Worm (Caenorhabditis elegans) whole organism, L1 larva: ENCODE results near the gene F19H6.6.

ENCODE experiments used
- C16A3.4 ChIP-seq: fragments of 150-350 bp; optimal IDR thresholded peaks from 2 replicates; lab custom pipeline; 2014; ENCODE audit warnings: missing biosample characterization, missing genetic modification characterization
- C34B4.2 ChIP-seq: sonication (generic microtip); optimal IDR thresholded peaks from 2 replicates; lab custom pipeline; 2017; ENCODE audit warnings: mild to moderate bottlenecking, missing genetic modification characterization, missing compliant biosample characterization
- aha-1 ChIP-seq: fragments of 150-350 bp; optimal IDR thresholded peaks from 2 replicates; lab custom pipeline; 2014; ENCODE audit warnings: missing biosample characterization, missing genetic modification characterization
- aly-2 ChIP-seq: fragments of 150-350 bp; optimal IDR thresholded peaks from 2 replicates; lab custom pipeline; 2014; ENCODE audit warnings: missing biosample characterization, missing genetic modification characterization
- ama-1 ChIP-seq: fragments of 150-350 bp; optimal IDR thresholded peaks from 2 replicates; lab custom pipeline; 2014
- blmp-1 ChIP-seq: fragments of 150-350 bp; optimal IDR thresholded peaks from 2 replicates; lab custom pipeline; 2014; ENCODE audit warnings: missing biosample characterization, missing genetic modification characterization
- ceh-63 ChIP-seq: fragments of 200-800 bp; sonication (Bioruptor generic); optimal IDR thresholded peaks from 2 replicates; lab custom pipeline; 2018; ENCODE audit warnings: mild to moderate bottlenecking, missing genetic modification characterization, missing compliant biosample characterization
- ceh-90 ChIP-seq: sonication (generic microtip); optimal IDR thresholded peaks from 2 replicates; lab custom pipeline; 2016; ENCODE audit warnings: missing genetic modification characterization, missing compliant biosample characterization
- ces-1 ChIP-seq: fragments of 150-350 bp; optimal IDR thresholded peaks from 2 replicates; lab custom pipeline; 2014; ENCODE audit warnings: missing biosample characterization, missing genetic modification reagents, missing genetic modification characterization
- efl-3 ChIP-seq: fragments of 200-800 bp; sonication (Bioruptor generic); optimal IDR thresholded peaks from 2 replicates; lab custom pipeline; 2018; ENCODE audit warnings: mild to moderate bottlenecking, missing genetic modification characterization, missing compliant biosample characterization
- ets-5 ChIP-seq: fragments of 200-800 bp; sonication (Bioruptor generic); IDR thresholded peaks from 2 replicates; pipeline ENCODE4 v1.3.6; 2022; ENCODE audit warnings: missing genetic modification characterization, missing compliant biosample characterization
- fkh-4 ChIP-seq: sonication (generic microtip); optimal IDR thresholded peaks from 2 replicates; lab custom pipeline; 2016; ENCODE audit warnings: missing compliant biosample characterization, missing genetic modification characterization, borderline replicate concordance
- fkh-8 ChIP-seq: sonication (generic microtip); optimal IDR thresholded peaks from 2 replicates; lab custom pipeline; 2016; ENCODE audit warnings: mild to moderate bottlenecking, missing genetic modification characterization, missing compliant biosample characterization
- fos-1 ChIP-seq: fragments of 150-350 bp; optimal IDR thresholded peaks from 2 replicates; lab custom pipeline; 2014; ENCODE audit warnings: missing biosample characterization, missing genetic modification characterization
- grh-1 ChIP-seq: fragments of 200-800 bp; sonication (Bioruptor generic); IDR thresholded peaks from 2 replicates; pipeline ENCODE4 v1.3.6; 2022; ENCODE audit warnings: missing genetic modification reagents, missing genetic modification characterization, missing compliant biosample characterization
- hlh-17 ChIP-seq: fragments of 200-800 bp; sonication (Bioruptor generic); optimal IDR thresholded peaks from 2 replicates; lab custom pipeline; 2018; ENCODE audit warnings: missing genetic modification characterization, mild to moderate bottlenecking, missing compliant biosample characterization, moderate library complexity, borderline replicate concordance
- hlh-4 ChIP-seq: sonication (generic microtip); optimal IDR thresholded peaks from 2 replicates; lab custom pipeline; 2016; ENCODE audit warnings: mild to moderate bottlenecking, missing genetic modification characterization, missing compliant biosample characterization
- lin-14 ChIP-seq: fragments of 200-800 bp; sonication (Bioruptor generic); optimal IDR thresholded peaks from 2 replicates; lab custom pipeline; 2018; ENCODE audit warnings: mild to moderate bottlenecking, missing genetic modification characterization, moderate library complexity, missing compliant biosample characterization
- lir-3 ChIP-seq: sonication (generic microtip); optimal IDR thresholded peaks from 2 replicates; lab custom pipeline; 2016; ENCODE audit warnings: mild to moderate bottlenecking, missing genetic modification characterization, moderate library complexity, missing compliant biosample characterization; ENCODE audit not compliant: poor library complexity
- mef-2 ChIP-seq: fragments of 150-350 bp; optimal IDR thresholded peaks from 2 replicates; lab custom pipeline; 2014; ENCODE audit warnings: missing biosample characterization, missing genetic modification characterization
- mep-1 ChIP-seq: fragments of 150-350 bp; optimal IDR thresholded peaks from 2 replicates; lab custom pipeline; 2014; ENCODE audit warnings: missing biosample characterization, missing genetic modification characterization
- nhr-12 ChIP-seq: sonication (generic microtip); optimal IDR thresholded peaks from 2 replicates; lab custom pipeline; 2017; ENCODE audit warnings: missing biosample characterization, missing genetic modification characterization
- nhr-19 ChIP-seq: fragments of 200-800 bp; sonication (Bioruptor generic); conservative IDR thresholded peaks from 2 replicates; pipeline ENCODE4 v1.3.6; 2022; ENCODE audit warnings: missing genetic modification characterization, missing compliant biosample characterization
- nhr-20 ChIP-seq: sonication (generic microtip); optimal IDR thresholded peaks from 2 replicates; lab custom pipeline; 2016; ENCODE audit warnings: mild to moderate bottlenecking, missing genetic modification characterization, missing compliant biosample characterization
- nhr-71 ChIP-seq: sonication (generic microtip); optimal IDR thresholded peaks from 2 replicates; lab custom pipeline; 2016; ENCODE audit warnings: mild to moderate bottlenecking, missing genetic modification characterization, moderate library complexity, missing compliant biosample characterization
- nhr-77 ChIP-seq: fragments of 150-350 bp; optimal IDR thresholded peaks from 2 replicates; lab custom pipeline; 2014; ENCODE audit warnings: missing biosample characterization, missing genetic modification characterization
- nhr-85 ChIP-seq: sonication (generic microtip); peaks from one replicate; lab custom pipeline; 2016; ENCODE audit warnings: missing genetic modification characterization, inconsistent platforms, missing compliant biosample characterization
- nhr-90 ChIP-seq: sonication (generic microtip); optimal IDR thresholded peaks from 2 replicates; lab custom pipeline; 2016; ENCODE audit warnings: mild to moderate bottlenecking, missing genetic modification characterization, missing compliant biosample characterization; ENCODE audit not compliant: poor library complexity
- pag-3 ChIP-seq: sonication (generic microtip); optimal IDR thresholded peaks from 2 replicates; lab custom pipeline; 2017; ENCODE audit warnings: missing genetic modification characterization, mild to moderate bottlenecking, missing compliant biosample characterization, antibody characterized with exemption, borderline replicate concordance; ENCODE audit not compliant: insufficient read depth
- snpc-4 ChIP-seq: fragments of 150-350 bp; optimal IDR thresholded peaks from 2 replicates; lab custom pipeline; 2014; ENCODE audit warnings: missing biosample characterization, missing genetic modification characterization
- snu-23 ChIP-seq: sonication (generic microtip); optimal IDR thresholded peaks from 2 replicates; lab custom pipeline; 2016; ENCODE audit warnings: missing genetic modification characterization, missing compliant biosample characterization
- sox-4 ChIP-seq: sonication (generic microtip); optimal IDR thresholded peaks from 2 replicates; lab custom pipeline; 2016; ENCODE audit warnings: missing genetic modification characterization, missing compliant biosample characterization
- tbx-2 ChIP-seq: sonication (generic microtip); optimal IDR thresholded peaks from 2 replicates; lab custom pipeline; 2016; ENCODE audit warnings: missing genetic modification characterization, missing compliant biosample characterization
- xbp-1 ChIP-seq: sonication (generic microtip); optimal IDR thresholded peaks from 2 replicates; lab custom pipeline; 2016; ENCODE audit warnings: missing genetic modification characterization, missing compliant biosample characterization
- zag-1 ChIP-seq: fragments of 150-350 bp; optimal IDR thresholded peaks from 2 replicates; lab custom pipeline; 2014; ENCODE audit warnings: missing biosample characterization, missing genetic modification characterization
- ztf-11 ChIP-seq, 2 experiments: sonication (generic microtip); optimal IDR thresholded peaks; 2 replicates each; lab custom pipeline; 2016 to 2017; ENCODE audit warnings: missing genetic modification characterization in 2 of 2, missing biosample characterization in 1 of 2, missing compliant biosample characterization in 1 of 2
- ztf-4 ChIP-seq: fragments of 150-350 bp; optimal IDR thresholded peaks from 2 replicates; lab custom pipeline; 2014; ENCODE audit warnings: missing biosample characterization, missing genetic modification characterization

F19H6.6 gene

ce11 chrX:12347822-12348221 lies 12.8 kb upstream of the F19H6.6 start (continued):
- TF ChIP-seq hlh-4 (tag; lab: Kevin White, UChicago): no peak

- TF ChIP-seq snu-23 (GFP tag; lab: Kevin White, UChicago) (no peak), blmp-1 (tag; lab: Kevin White, UChicago) (no peak), aly-2 (tag; lab: Kevin White, UChicago) (no peak), lir-3 (tag; lab: Kevin White, UChicago) (no peak), ceh-63 (GFP tag; lab: Kevin White, UChicago) (no peak), nhr-19 (no peak)
Measured at ce11 chrX:12348329-12348728, 12.3 kb upstream of the F19H6.6 start, which contains the start of gene F42F12.14. F42F12.14 (plus strand) TSS chrX:12348629.

ce11 chrX:12350207-12350606 lies 10.4 kb upstream of the F19H6.6 start, which contains the start of gene F42F12.3:
F42F12.3 (plus strand) TSS chrX:12350578.
- TF ChIP-seq tbx-2 (tag; lab: Kevin White, UChicago): no peak
- TF ChIP-seq xbp-1 (tag; lab: Kevin White, UChicago): no peak
- no peak for TF ChIP-seq mep-1
- no peak for TF ChIP-seq fkh-4 (tag; lab: Kevin White, UChicago)
- no peak for TF ChIP-seq ztf-11 (tag; optimal IDR thresholded peaks at IDR 0.05; lab: Kevin White, UChicago)
- no peak for TF ChIP-seq grh-1 (GFP tag; lab: Robert Waterston, UW)
- TF ChIP-seq lin-14: peak; percentile 28
- no peak for TF ChIP-seq ama-1 (lab: Kevin White, UChicago)

ce11 chrX:12352872-12353271 lies 7.8 kb upstream of the F19H6.6 start, which contains the start of gene F42F12.4:
F42F12.4 (minus strand) TSS chrX:12352947.
- peak; percentile 51 for TF ChIP-seq nhr-85 (tag; lab: Kevin White, UChicago)
- no peak for TF ChIP-seq nhr-71 (tag; lab: Kevin White, UChicago)

- no peak for TF ChIP-seq fkh-4 (tag; lab: Kevin White, UChicago)
- TF ChIP-seq fos-1 (tag; lab: Kevin White, UChicago): no peak
- no peak for TF ChIP-seq ces-1 (GFP tag; lab: Kevin White, UChicago)
Measured at ce11 chrX:12356581-12356980, 4.0 kb upstream of the F19H6.6 start, which contains the start of gene nspc-12. nspc-12 (minus strand) TSS chrX:12356681.

- TF ChIP-seq lin-14: no peak
- no peak for TF ChIP-seq snpc-4 (tag; lab: Kevin White, UChicago)
- no peak for TF ChIP-seq mef-2
- no peak for TF ChIP-seq hlh-17 (GFP tag; lab: Kevin White, UChicago)
- no peak for TF ChIP-seq lir-3 (tag; lab: Kevin White, UChicago)
- no peak for TF ChIP-seq ztf-4 (tag; lab: Kevin White, UChicago)
- TF ChIP-seq nhr-20 (tag; lab: Kevin White, UChicago): no peak
- TF ChIP-seq, all 84 proteins: peak for 0
Measured at ce11 chrX:12357127-12357526, 3.5 kb upstream of the F19H6.6 start, which contains the start of gene nspc-13. nspc-13 (plus strand) TSS chrX:12357427.

ce11 chrX:12358957-12359356 lies 1.7 kb upstream of the F19H6.6 start, which contains the start of gene nspc-14:
nspc-14 (minus strand) TSS chrX:12359057.
- TF ChIP-seq nhr-90 (tag; lab: Kevin White, UChicago): no peak
- no peak for TF ChIP-seq sox-4 (tag; lab: Kevin White, UChicago)

- TF ChIP-seq aly-2 (tag; lab: Kevin White, UChicago): peak; percentile 99
- TF ChIP-seq nhr-77: peak; percentile 99
- TF ChIP-seq lir-3 (tag; lab: Kevin White, UChicago): peak; percentile 94
- TF ChIP-seq fkh-8 (tag; lab: Kevin White, UChicago): peak; percentile 94
- TF ChIP-seq ceh-90 (tag; lab: Kevin White, UChicago): peak; percentile 15
- TF ChIP-seq C16A3.4 (tag; lab: Kevin White, UChicago): peak; percentile 99
- TF ChIP-seq mef-2: peak; percentile 74
- peak; percentile 76 for TF ChIP-seq pag-3
- peak; percentile 92 for TF ChIP-seq aha-1
- peak; percentile 59 for TF ChIP-seq hlh-4 (tag; lab: Kevin White, UChicago)
- peak; percentile 98 for TF ChIP-seq nhr-85 (tag; lab: Kevin White, UChicago)
- peak; percentile 97 for TF ChIP-seq nhr-19
- TF ChIP-seq lin-14: peak; percentile 96
- TF ChIP-seq C34B4.2 (tag; lab: Kevin White, UChicago): no peak
- peak; percentile 64 for TF ChIP-seq nhr-12 (tag; lab: Kevin White, UChicago)
- TF ChIP-seq ets-5 (GFP tag; lab: Robert Waterston, UW): no peak
- peak; percentile 84 for TF ChIP-seq zag-1 (tag; lab: Kevin White, UChicago)
- TF ChIP-seq efl-3: peak; percentile 67
Measured at ce11 chrX:12362951-12363486, 2.4 kb downstream of the F19H6.6 start.
